Fruit fly (Drosophila melanogaster) whole organism, wandering third instar larva: ENCODE data around the gene CG6709.

ENCODE experiments used
- CrebA ChIP-seq: fragments of 200-800 bp; sonication (Bioruptor generic); optimal IDR thresholded peaks from 2 replicates; lab custom pipeline; 2016; ENCODE audit warnings: missing biosample characterization, mild to moderate bottlenecking, missing genetic modification characterization, borderline replicate concordance
- Myc ChIP-seq: fragments of >200 bp; optimal IDR thresholded peaks from 2 replicates; lab custom pipeline; 2017
- br ChIP-seq: fragments of 200-800 bp; sonication (Bioruptor generic); optimal IDR thresholded peaks from 2 replicates; lab custom pipeline; 2016; ENCODE audit warnings: missing biosample characterization, missing genetic modification characterization
- ey ChIP-seq: fragments of 200-800 bp; sonication (Bioruptor generic); optimal IDR thresholded peaks from 2 replicates; lab custom pipeline; 2016; ENCODE audit warnings: missing biosample characterization, missing genetic modification characterization
- fru ChIP-seq: fragments of 200-800 bp; sonication (Bioruptor generic); optimal IDR thresholded peaks from 3 replicates; lab custom pipeline; 2016; ENCODE audit warnings: missing biosample characterization, mild to moderate bottlenecking, missing genetic modification characterization
- h ChIP-seq: fragments of 200-800 bp; sonication (Bioruptor generic); optimal IDR thresholded peaks from 3 replicates; lab custom pipeline; 2016; ENCODE audit warnings: missing biosample characterization, mild to moderate bottlenecking, missing genetic modification characterization
- jim ChIP-seq: fragments of 175-275, 200-325 bp; sonication (Bioruptor generic); optimal IDR thresholded peaks from 2 replicates; lab custom pipeline; 2016; ENCODE audit warnings: missing biosample characterization, mild to moderate bottlenecking, missing genetic modification characterization
- lola ChIP-seq: fragments of >200 bp; optimal IDR thresholded peaks from 2 replicates; lab custom pipeline; 2017; ENCODE audit warnings: missing biosample characterization, missing genetic modification characterization
- psq ChIP-seq: fragments of 200-800 bp; sonication (Bioruptor generic); optimal IDR thresholded peaks from 3 replicates; lab custom pipeline; 2017; ENCODE audit warnings: missing biosample characterization, mild to moderate bottlenecking, missing genetic modification characterization, moderate library complexity
- sv ChIP-seq: fragments of 200-800 bp; sonication (Bioruptor generic); optimal IDR thresholded peaks from 3 replicates; lab custom pipeline; 2016; ENCODE audit warnings: missing biosample characterization, missing genetic modification characterization
- usp ChIP-seq: fragments of >200 bp; optimal IDR thresholded peaks from 2 replicates; lab custom pipeline; 2017; ENCODE audit warnings: missing biosample characterization, missing genetic modification characterization
- woc ChIP-seq: sonication (Bioruptor generic); optimal IDR thresholded peaks from 2 replicates; lab custom pipeline; 2016; ENCODE audit warnings: missing biosample characterization, mild to moderate bottlenecking, missing genetic modification characterization

DNA sequence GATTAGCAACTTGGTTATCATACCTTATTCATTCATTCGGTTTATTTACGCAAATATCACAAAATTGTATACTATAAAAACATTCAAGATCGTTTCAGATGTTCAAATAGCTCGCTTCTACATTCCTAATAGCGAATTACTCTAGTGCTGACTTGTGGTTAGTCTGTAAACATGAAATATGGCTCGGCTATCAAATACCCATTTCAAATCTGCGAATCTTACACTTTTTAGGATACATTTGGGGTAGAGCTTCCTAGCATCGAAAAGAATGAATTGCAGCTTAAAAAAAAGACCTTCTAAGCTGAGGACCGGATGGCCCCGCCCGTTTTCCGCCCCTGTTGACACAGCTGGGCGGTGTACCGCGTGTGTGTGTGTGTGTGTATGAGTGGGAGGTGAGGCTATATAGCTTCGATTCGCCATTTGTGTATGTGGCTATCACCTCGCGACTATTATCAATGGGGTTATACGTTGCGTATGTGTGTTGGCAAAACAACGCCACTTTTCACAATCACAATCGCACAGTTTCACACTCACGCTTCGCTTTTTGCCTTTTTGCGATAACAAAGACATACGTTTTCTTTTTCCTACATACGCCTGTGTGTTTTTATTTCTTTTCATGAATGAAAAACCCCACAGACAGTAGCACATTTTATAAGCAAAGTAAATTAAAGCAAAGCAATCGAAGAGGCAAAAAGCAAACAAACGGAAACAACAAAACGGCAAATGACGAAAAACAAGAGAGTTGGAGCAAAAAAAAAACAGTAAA is 47.8 kb downstream of the CG6709 start:
- TF ChIP-seq usp (GFP tag; lab: Kevin White, UChicago): no peak
- TF ChIP-seq woc: no peak
- no peak for TF ChIP-seq Myc (lab: Kevin White, UChicago)
- TF ChIP-seq psq: no peak
- TF ChIP-seq sv (GFP tag; lab: Kevin White, UChicago): no peak
- no peak for TF ChIP-seq ey
- TF ChIP-seq CrebA (GFP tag; lab: Kevin White, UChicago): no peak
- TF ChIP-seq h (GFP tag; lab: Kevin White, UChicago): no peak
- no peak for TF ChIP-seq lola
- TF ChIP-seq jim (GFP tag; lab: Kevin White, UChicago): no peak
- no peak for TF ChIP-seq fru (GFP tag; lab: Kevin White, UChicago)
- no peak for TF ChIP-seq br
